Worm (Caenorhabditis elegans) whole organism, young adult: ENCODE measurements around the gene eif-3.F.

ENCODE experiments used
- F57A8.1 ChIP-seq: fragments of 200-800 bp; sonication (Bioruptor generic); optimal IDR thresholded peaks from 2 replicates; lab custom pipeline; 2018; ENCODE audit warnings: mild to moderate bottlenecking, missing genetic modification characterization, moderate library complexity, missing compliant biosample characterization
- attf-3 ChIP-seq: fragments of 200-800 bp; sonication (Bioruptor generic); conservative IDR thresholded peaks from 2 replicates; pipeline ENCODE4 v1.3.6; 2022; ENCODE audit warnings: missing genetic modification reagents, missing genetic modification characterization, missing compliant biosample characterization
- pbrm-1 ChIP-seq: fragments of 200-800 bp; sonication (Bioruptor generic); IDR thresholded peaks from 2 replicates; pipeline ENCODE4 v1.3.6; 2022; ENCODE audit warnings: missing genetic modification reagents, missing genetic modification characterization, missing compliant biosample characterization

- TF ChIP-seq F57A8.1 (no peak), attf-3 (GFP tag; lab: Robert Waterston, UW) (no peak), pbrm-1 (GFP tag; lab: Robert Waterston, UW) (no peak)
Observed at ce11 chrII:9329474-9329873, 2.0 kb upstream of the eif-3.F start, which contains the start of gene wbp-2.
